Fruit fly (Drosophila melanogaster) whole organism, embryonic: Measurements from ENCODE around the gene CG42541.

Experiments used
- Adf1 ChIP-seq: fragments of 200-800 bp; sonication (Bioruptor generic); IDR thresholded peaks from 2 replicates; pipeline ENCODE4 v1.3.6; 2022; ENCODE audit warnings: missing biosample characterization, missing genetic modification characterization
- Aef1 ChIP-seq: fragments of 200-800 bp; sonication (Bioruptor generic); IDR thresholded peaks from 3 replicates; pipeline ENCODE4 v1.3.6; 2022; ENCODE audit warnings: missing biosample characterization, missing genetic modification characterization
- CG10267 ChIP-seq: fragments of 200-800 bp; sonication (Bioruptor generic); optimal IDR thresholded peaks from 2 replicates; lab custom pipeline; 2018; ENCODE audit warnings: missing biosample characterization, mild to moderate bottlenecking, missing genetic modification characterization, moderate library complexity
- CG10565 ChIP-seq: fragments of 200-800 bp; sonication (Bioruptor generic); optimal IDR thresholded peaks from 3 replicates; lab custom pipeline; 2016; ENCODE audit warnings: missing biosample characterization, mild to moderate bottlenecking, missing genetic modification characterization
- CG11504 ChIP-seq: fragments of 200-800 bp; sonication (Bioruptor generic); optimal IDR thresholded peaks from 3 replicates; lab custom pipeline; 2019; ENCODE audit warnings: missing biosample characterization, mild to moderate bottlenecking, missing genetic modification characterization, moderate library complexity
- CG12299 ChIP-seq: fragments of 200-800 bp; sonication (Bioruptor generic); optimal IDR thresholded peaks from 2 replicates; lab custom pipeline; 2018; ENCODE audit warnings: missing biosample characterization, mild to moderate bottlenecking, missing genetic modification characterization
- CG12769 ChIP-seq: fragments of 200-800 bp; sonication (Bioruptor generic); optimal IDR thresholded peaks from 2 replicates; lab custom pipeline; 2019; ENCODE audit warnings: missing biosample characterization, mild to moderate bottlenecking, missing genetic modification characterization, moderate library complexity
- CG13287 ChIP-seq: fragments of 200-800 bp; sonication (Bioruptor generic); IDR thresholded peaks from 2 replicates; pipeline ENCODE4 v1.3.6; 2022; ENCODE audit warnings: missing biosample characterization, missing genetic modification characterization; ENCODE audit not compliant: partially characterized antibody
- CG17328 ChIP-seq: fragments of 200-800 bp; sonication (Bioruptor generic); IDR thresholded peaks from 2 replicates; pipeline ENCODE4 v1.3.6; 2022; ENCODE audit warnings: missing biosample characterization, missing genetic modification characterization
- CG18764 ChIP-seq: fragments of 200-800 bp; sonication (Bioruptor generic); optimal IDR thresholded peaks from 3 replicates; lab custom pipeline; 2016; ENCODE audit warnings: missing biosample characterization, missing genetic modification characterization
- CG2202 ChIP-seq: fragments of 200-800 bp; sonication (Bioruptor generic); optimal IDR thresholded peaks from 2 replicates; lab custom pipeline; 2018; ENCODE audit warnings: missing biosample characterization, mild to moderate bottlenecking, missing genetic modification characterization
- CG2712 ChIP-seq: fragments of 200-800 bp; optimal IDR thresholded peaks from 3 replicates; lab custom pipeline; 2019; ENCODE audit warnings: missing biosample characterization, mild to moderate bottlenecking, missing genetic modification characterization, moderate library complexity
- CG30020 ChIP-seq: fragments of 200-800 bp; optimal IDR thresholded peaks from 2 replicates; lab custom pipeline; 2019; ENCODE audit warnings: missing biosample characterization, mild to moderate bottlenecking, missing genetic modification characterization, moderate library complexity
- CG31441 ChIP-seq: fragments of 200-800 bp; sonication (Bioruptor generic); IDR thresholded peaks from 2 replicates; pipeline ENCODE4 v1.3.6; 2022; ENCODE audit warnings: missing biosample characterization, missing genetic modification characterization
- CG33213 ChIP-seq: fragments of 200-800 bp; sonication (Bioruptor generic); optimal IDR thresholded peaks from 3 replicates; lab custom pipeline; 2016; ENCODE audit warnings: missing biosample characterization, missing genetic modification characterization
- CG3995 ChIP-seq: fragments of 200-800 bp; sonication (Bioruptor generic); optimal IDR thresholded peaks from 3 replicates; lab custom pipeline; 2016; ENCODE audit warnings: missing biosample characterization, missing genetic modification characterization
- CG42726 ChIP-seq: fragments of 200-800 bp; sonication (Bioruptor generic); IDR thresholded peaks from 2 replicates; pipeline ENCODE4 v1.3.6; 2022; ENCODE audit warnings: missing biosample characterization, missing genetic modification characterization; ENCODE audit not compliant: partially characterized antibody
- CG7372 ChIP-seq: fragments of 200-800 bp; sonication (Bioruptor generic); IDR thresholded peaks from 2 replicates; pipeline ENCODE4 v1.3.6; 2022; ENCODE audit warnings: missing biosample characterization, missing genetic modification characterization
- CG8281 ChIP-seq: fragments of 200-800 bp; sonication (Bioruptor generic); optimal IDR thresholded peaks from 2 replicates; lab custom pipeline; 2018; ENCODE audit warnings: missing biosample characterization, mild to moderate bottlenecking, missing genetic modification characterization, moderate library complexity
- Dll ChIP-seq: fragments of 200-800 bp; sonication (Bioruptor generic); IDR thresholded peaks from 4 replicates; pipeline ENCODE4 v1.3.6; 2022; ENCODE audit warnings: missing biosample characterization, missing genetic modification characterization; ENCODE audit not compliant: partially characterized antibody
- Doc2 ChIP-seq: fragments of 200-800 bp; sonication (Bioruptor generic); IDR thresholded peaks from 2 replicates; pipeline ENCODE4 v1.3.6; 2022; ENCODE audit warnings: missing biosample characterization, missing genetic modification characterization
- Dp ChIP-seq: fragments of 200-800 bp; sonication (Bioruptor generic); optimal IDR thresholded peaks from 2 replicates; lab custom pipeline; 2018; ENCODE audit warnings: missing biosample characterization, mild to moderate bottlenecking, missing genetic modification characterization, moderate library complexity
- E2f2 ChIP-seq: fragments of 200-800 bp; sonication (Bioruptor generic); IDR thresholded peaks from 2 replicates; pipeline ENCODE4 v1.3.6; 2022; ENCODE audit warnings: missing biosample characterization, missing genetic modification characterization
- ERR ChIP-seq: fragments of 200-800 bp; sonication (Bioruptor generic); optimal IDR thresholded peaks from 2 replicates; lab custom pipeline; 2016; ENCODE audit warnings: missing biosample characterization, missing genetic modification characterization
- MBD-R2 ChIP-seq: fragments of 200-800 bp; sonication (Bioruptor generic); IDR thresholded peaks from 2 replicates; pipeline ENCODE4 v1.3.6; 2022; ENCODE audit warnings: missing biosample characterization, missing genetic modification characterization
- NC2α ChIP-seq: fragments of 200-800 bp; sonication (Bioruptor generic); optimal IDR thresholded peaks from 2 replicates; lab custom pipeline; 2016; ENCODE audit warnings: missing biosample characterization, missing genetic modification characterization
- Opbp ChIP-seq: fragments of 200-800 bp; sonication (Bioruptor generic); IDR thresholded peaks from 3 replicates; pipeline ENCODE4 v1.3.6; 2022; ENCODE audit warnings: missing biosample characterization, missing genetic modification characterization; ENCODE audit not compliant: partially characterized antibody
- Poxn ChIP-seq: fragments of 200-800 bp; sonication (Bioruptor generic); IDR thresholded peaks from 2 replicates; pipeline ENCODE4 v1.3.6; 2022; ENCODE audit warnings: missing biosample characterization, missing genetic modification characterization
- Sin3A ChIP-seq: fragments of >200 bp; optimal IDR thresholded peaks from 2 replicates; lab custom pipeline; 2018
- Spps ChIP-seq: fragments of 200-800 bp; sonication (Bioruptor generic); optimal IDR thresholded peaks from 2 replicates; lab custom pipeline; 2018; ENCODE audit warnings: missing biosample characterization, mild to moderate bottlenecking, missing genetic modification characterization
- TFAM ChIP-seq: fragments of 200-800 bp; sonication (Bioruptor generic); optimal IDR thresholded peaks from 2 replicates; lab custom pipeline; 2017; ENCODE audit warnings: missing biosample characterization, missing genetic modification characterization, inconsistent platforms
- bcd ChIP-seq: fragments of 200-800 bp; sonication (Bioruptor generic); optimal IDR thresholded peaks from 2 replicates; lab custom pipeline; 2017; ENCODE audit warnings: missing biosample characterization, mild to moderate bottlenecking, missing genetic modification characterization
- da ChIP-seq: fragments of 200-800 bp; sonication (Bioruptor generic); optimal IDR thresholded peaks from 2 replicates; lab custom pipeline; 2016; ENCODE audit warnings: missing biosample characterization, missing genetic modification characterization
- en ChIP-seq: fragments of 200-800 bp; sonication (Bioruptor generic); optimal IDR thresholded peaks from 2 replicates; lab custom pipeline; 2016; ENCODE audit warnings: missing biosample characterization, missing genetic modification characterization
- gce ChIP-seq: fragments of 200-800 bp; sonication (Bioruptor generic); IDR thresholded peaks from 3 replicates; pipeline ENCODE4 v1.3.6; 2022; ENCODE audit warnings: missing biosample characterization, missing genetic modification characterization
- gcm ChIP-seq: fragments of 200-800 bp; sonication (Bioruptor generic); optimal IDR thresholded peaks from 2 replicates; lab custom pipeline; 2019; ENCODE audit warnings: missing biosample characterization, mild to moderate bottlenecking, missing genetic modification characterization, moderate library complexity
- her ChIP-seq: fragments of 200-800 bp; sonication (Bioruptor generic); optimal IDR thresholded peaks from 2 replicates; lab custom pipeline; 2016; ENCODE audit warnings: missing biosample characterization, missing genetic modification characterization
- jumu ChIP-seq: fragments of 200-800 bp; sonication (Bioruptor generic); optimal IDR thresholded peaks from 3 replicates; lab custom pipeline; 2016; ENCODE audit warnings: missing biosample characterization, missing genetic modification characterization
- maf-S ChIP-seq: fragments of 200-800 bp; sonication (Bioruptor generic); optimal IDR thresholded peaks from 2 replicates; lab custom pipeline; 2016; ENCODE audit warnings: missing biosample characterization, missing genetic modification characterization
- nerfin-2 ChIP-seq: fragments of 200-800 bp; sonication (Bioruptor generic); IDR thresholded peaks from 2 replicates; pipeline ENCODE4 v1.3.6; 2022; ENCODE audit warnings: missing biosample characterization, missing genetic modification characterization; ENCODE audit not compliant: partially characterized antibody
- pita ChIP-seq: fragments of 200-800 bp; sonication (Bioruptor generic); optimal IDR thresholded peaks from 2 replicates; lab custom pipeline; 2017; ENCODE audit warnings: missing biosample characterization, mild to moderate bottlenecking, missing genetic modification characterization
- pum ChIP-seq: fragments of 200-800 bp; sonication (Bioruptor generic); optimal IDR thresholded peaks from 2 replicates; lab custom pipeline; 2016; ENCODE audit warnings: missing biosample characterization, missing genetic modification characterization
- rib ChIP-seq: fragments of 200-800 bp; sonication (Bioruptor generic); IDR thresholded peaks from 2 replicates; pipeline ENCODE4 v1.3.6; 2022; ENCODE audit warnings: missing biosample characterization, missing genetic modification characterization
- sima ChIP-seq: fragments of 200-800 bp; sonication (Bioruptor generic); optimal IDR thresholded peaks from 2 replicates; lab custom pipeline; 2016; ENCODE audit warnings: missing biosample characterization, missing genetic modification characterization
- sna ChIP-seq: fragments of 200-800 bp; sonication (Bioruptor generic); IDR thresholded peaks from 2 replicates; pipeline ENCODE4 v1.3.6; 2022; ENCODE audit warnings: missing biosample characterization, missing genetic modification characterization; ENCODE audit not compliant: partially characterized antibody
- stc ChIP-seq: fragments of 200-800 bp; sonication (Bioruptor generic); IDR thresholded peaks from 2 replicates; pipeline ENCODE4 v1.3.6; 2022; ENCODE audit warnings: missing biosample characterization, missing genetic modification characterization
- sug ChIP-seq: fragments of 200-800 bp; optimal IDR thresholded peaks from 2 replicates; lab custom pipeline; 2019; ENCODE audit warnings: missing biosample characterization, mild to moderate bottlenecking, missing genetic modification characterization, moderate library complexity
- tio ChIP-seq: fragments of 200-800 bp; sonication (Bioruptor generic); optimal IDR thresholded peaks from 2 replicates; lab custom pipeline; 2017; ENCODE audit warnings: missing biosample characterization, missing genetic modification characterization, inconsistent platforms
- toy ChIP-seq: fragments of 200-800 bp; sonication (Bioruptor generic); IDR thresholded peaks from 2 replicates; pipeline ENCODE4 v1.3.6; 2022; ENCODE audit warnings: missing biosample characterization, missing genetic modification characterization
- vnd ChIP-seq: fragments of 200-800 bp; sonication (Bioruptor generic); IDR thresholded peaks from 3 replicates; pipeline ENCODE4 v1.3.6; 2022; ENCODE audit warnings: missing biosample characterization, missing genetic modification characterization; ENCODE audit not compliant: partially characterized antibody
- zen ChIP-seq: fragments of 200-800 bp; sonication (Bioruptor generic); optimal IDR thresholded peaks from 3 replicates; lab custom pipeline; 2018; ENCODE audit warnings: missing biosample characterization, mild to moderate bottlenecking, missing genetic modification characterization, moderate library complexity
- zen2 ChIP-seq: fragments of 200-800 bp; sonication (Bioruptor generic); IDR thresholded peaks from 3 replicates; pipeline ENCODE4 v1.3.6; 2022; ENCODE audit warnings: missing biosample characterization, missing genetic modification characterization; ENCODE audit not compliant: partially characterized antibody

The CG42541 gene

dm6 chrX:3936174-3936573 lies 5.8 kb upstream of the CG42541 start, which contains the start of the genes CG2938 and Glos (continued):
- TF ChIP-seq NC2α (GFP tag; lab: Kevin White, UChicago) (no peak), rib (no peak), gce (GFP tag; lab: Robert Waterston, UW) (no peak), CG3995 (GFP tag; lab: Kevin White, UChicago) (peak; percentile 13), Dp (GFP tag; lab: Kevin White, UChicago) (peak; percentile 22), CG10565 (GFP tag; lab: Kevin White, UChicago) (no peak), CG2202 (tag; lab: Kevin White, UChicago) (no peak), CG7372 (GFP tag; lab: Robert Waterston, UW) (no peak), sna (peak; percentile 74), tio (GFP tag; lab: Kevin White, UChicago) (no peak), Opbp (GFP tag; lab: Robert Waterston, UW) (peak; percentile 74; the same call in 2 of the 3 replicates), CG18764 (GFP tag; lab: Kevin White, UChicago) (no peak), vnd (peak; percentile 76), nerfin-2 (GFP tag; lab: Robert Waterston, UW) (no peak; the same call in 1 of the 2 replicates), CG31441 (no peak), ERR (no peak), Aef1 (no peak), stc (GFP tag; lab: Robert Waterston, UW) (no peak), jumu (GFP tag; lab: Kevin White, UChicago) (no peak), E2f2 (GFP tag; lab: Robert Waterston, UW) (peak; percentile 30; the same call in 1 of the 2 replicates), Doc2 (GFP tag; lab: Robert Waterston, UW) (no peak), bcd (GFP tag; lab: Kevin White, UChicago) (no peak), CG13287 (peak; percentile 84), maf-S (GFP tag; lab: Kevin White, UChicago) (no peak), sima (no peak), Adf1 (GFP tag; lab: Robert Waterston, UW) (no peak), TFAM (GFP tag; lab: Kevin White, UChicago) (no peak), Spps (tag; lab: Kevin White, UChicago) (no peak), MBD-R2 (GFP tag; lab: Robert Waterston, UW) (peak; percentile 77), Poxn (GFP tag; lab: Robert Waterston, UW) (no peak), CG17328 (GFP tag; lab: Robert Waterston, UW) (no peak), CG12299 (tag; lab: Kevin White, UChicago) (no peak), Sin3A (lab: Kevin White, UChicago) (peak; percentile 57), CG8281 (no peak), gcm (no peak), CG11504 (no peak), CG2712 (tag; lab: Kevin White, UChicago) (peak; percentile 9), CG30020 (tag; lab: Kevin White, UChicago) (peak; percentile 19), pum (GFP tag; lab: Kevin White, UChicago) (no peak), sug (tag; lab: Kevin White, UChicago) (no peak), Dll (GFP tag; lab: Robert Waterston, UW) (peak; percentile 86), CG33213 (no peak), CG42726 (GFP tag; lab: Robert Waterston, UW) (no peak), en (GFP tag; lab: Kevin White, UChicago) (no peak), CG12769 (tag; lab: Kevin White, UChicago) (no peak), zen2 (peak; percentile 59; the same call in 2 of the 3 replicates), pita (GFP tag; lab: Kevin White, UChicago) (no peak), zen (no peak), her (no peak), CG10267 (tag; lab: Kevin White, UChicago) (peak; percentile 28), da (no peak), toy (GFP tag; lab: Robert Waterston, UW) (no peak)
